Fruit fly (Drosophila melanogaster): ENCODE measurements around the gene CG34161.

Gene CG34161

dm6 chr2L:10565674-10566073 lies 15.8 kb downstream of the CG34161 start (continued):
- TF ChIP-seq pho (GFP tag; optimal IDR thresholded peaks at IDR 0.05) (peak; percentile 36), danr (GFP tag; IDR thresholded peaks at IDR 0.05) (no peak), fru (optimal IDR thresholded peaks at IDR 0.05) (no peak), toy (GFP tag; IDR thresholded peaks at IDR 0.05) (no peak), az2 (GFP tag; optimal IDR thresholded peaks at IDR 0.05) (peak; percentile 0), Camta (GFP tag; optimal IDR thresholded peaks at IDR 0.05) (peak; percentile 12), bab2 (GFP tag; optimal IDR thresholded peaks at IDR 0.05) (no peak), CG17359 (tag; optimal IDR thresholded peaks at IDR 0.05) (peak; percentile 44), CG13894 (tag; optimal IDR thresholded peaks at IDR 0.05) (peak; percentile 67), Optix (GFP tag; IDR thresholded peaks at IDR 0.05) (peak; percentile 72; the same call in 2 of the 3 replicates), CG6765 (GFP tag; optimal IDR thresholded peaks at IDR 0.05) (peak; percentile 29), caup (GFP tag; optimal IDR thresholded peaks at IDR 0.05; ENCODE audit: severe bottlenecking) (peak; percentile 66), CG4360 (GFP tag; IDR thresholded peaks at IDR 0.05) (no peak), lab (GFP tag; optimal IDR thresholded peaks at IDR 0.05) (peak; percentile 87), CG10274 (GFP tag; optimal IDR thresholded peaks at IDR 0.05) (peak; percentile 19), CG2712 (tag; optimal IDR thresholded peaks at IDR 0.05) (peak; percentile 37), Fer1 (GFP tag; optimal IDR thresholded peaks at IDR 0.05) (peak; percentile 84), B-H1 (GFP tag; IDR thresholded peaks at IDR 0.05) (peak; percentile 44; the same call in 1 of the 3 replicates), Poxn (GFP tag; IDR thresholded peaks at IDR 0.05) (0 out of 2 replicates have a peak, but pooled peaks have one; percentile 9), CG8765 (GFP tag; IDR thresholded peaks at IDR 0.05) (0 out of 2 replicates have a peak, but pooled peaks have one; percentile 35), chif (GFP tag; optimal IDR thresholded peaks at IDR 0.05) (peak; percentile 22), trh (GFP tag; optimal IDR thresholded peaks at IDR 0.05) (no peak), jumu (GFP tag; optimal IDR thresholded peaks at IDR 0.05) (peak; percentile 5), ken (GFP tag; IDR thresholded peaks at IDR 0.05) (peak; percentile 58; the same call in 1 of the 3 replicates), kah (GFP tag; optimal IDR thresholded peaks at IDR 0.05) (no peak), twi (tag; optimal IDR thresholded peaks at IDR 0.05) (no peak), Trl (optimal IDR thresholded peaks at IDR 0.05) (no peak), Trl (GFP tag; optimal IDR thresholded peaks at IDR 0.05) (peak; percentile 8), CG7786 (GFP tag; optimal IDR thresholded peaks at IDR 0.05) (peak; percentile 24), CG2889 (GFP tag; IDR thresholded peaks at IDR 0.05) (peak; percentile 48; the same call in 1 of the 3 replicates), ci (GFP tag; IDR thresholded peaks at IDR 0.05) (0 out of 3 replicates have a peak, but pooled peaks have one; percentile 42), NK7.1 (GFP tag; optimal IDR thresholded peaks at IDR 0.05) (peak; percentile 14), Dip3 (GFP tag; optimal IDR thresholded peaks at IDR 0.05) (peak; percentile 35), unpg (GFP tag; optimal IDR thresholded peaks at IDR 0.05) (peak; percentile 50), CG3838 (GFP tag; optimal IDR thresholded peaks at IDR 0.05) (no peak), scrt (GFP tag; optimal IDR thresholded peaks at IDR 0.05) (peak; percentile 57), CG30431 (GFP tag; optimal IDR thresholded peaks at IDR 0.05) (no peak), Taf1 (GFP tag; IDR thresholded peaks at IDR 0.05) (peak; percentile 51; the same call in 1 of the 2 replicates), corto (GFP tag; optimal IDR thresholded peaks at IDR 0.05) (no peak), prd (optimal IDR thresholded peaks at IDR 0.05) (no peak), prd (GFP tag; IDR thresholded peaks at IDR 0.05) (peak; percentile 63; the same call in 2 of the 3 replicates), ara (GFP tag; IDR thresholded peaks at IDR 0.05) (peak; percentile 19; the same call in 1 of the 2 replicates), ro (GFP tag; IDR thresholded peaks at IDR 0.05) (no peak), wdn (GFP tag; IDR thresholded peaks at IDR 0.05) (0 out of 2 replicates have a peak, but pooled peaks have one; percentile 28), Deaf1 (tag; optimal IDR thresholded peaks at IDR 0.05) (peak; percentile 43), Aef1 (GFP tag; IDR thresholded peaks at IDR 0.05) (peak; percentile 40; the same call in 2 of the 3 replicates), rib (GFP tag; IDR thresholded peaks at IDR 0.05) (no peak), so (GFP tag; IDR thresholded peaks at IDR 0.05) (peak; percentile 68; the same call in 1 of the 3 replicates), btn (GFP tag; optimal IDR thresholded peaks at IDR 0.05) (no peak), CG8290 (GFP tag; optimal IDR thresholded peaks at IDR 0.05) (no peak), CG8290 (tag; optimal IDR thresholded peaks at IDR 0.05) (peak in 1 of 2 experiments; percentile 80), CG17829 (tag; optimal IDR thresholded peaks at IDR 0.05) (no peak), bsh (GFP tag; optimal IDR thresholded peaks at IDR 0.05) (peak in 1 of 2 experiments; percentile 11)

Measured in whole organism, embryonic.